Fruit fly (Drosophila melanogaster) whole organism, embryonic: Measurements from ENCODE around the gene CG11726.

Experiments used
- Atf-2 ChIP-seq: fragments of 200-800 bp; sonication (Bioruptor generic); optimal IDR thresholded peaks from 2 replicates; lab custom pipeline; 2016; ENCODE audit warnings: missing biosample characterization, missing genetic modification characterization
- BEAF-32 ChIP-seq: fragments of 200-800 bp; sonication (Bioruptor generic); optimal IDR thresholded peaks from 3 replicates; lab custom pipeline; 2017; ENCODE audit warnings: missing biosample characterization, missing genetic modification characterization, mild to moderate bottlenecking, moderate library complexity, missing genetic modification reagents
- Bteb2 ChIP-seq: fragments of 200-800 bp; sonication (Bioruptor generic); optimal IDR thresholded peaks from 2 replicates; lab custom pipeline; 2016; ENCODE audit warnings: missing biosample characterization, missing genetic modification characterization
- CG10979 ChIP-seq: fragments of 200-800 bp; sonication (Bioruptor generic); optimal IDR thresholded peaks from 2 replicates; lab custom pipeline; 2018; ENCODE audit warnings: missing biosample characterization, mild to moderate bottlenecking, missing genetic modification characterization, moderate library complexity
- CG11723 ChIP-seq: fragments of 200-800 bp; sonication (Bioruptor generic); optimal IDR thresholded peaks from 2 replicates; lab custom pipeline; 2017; ENCODE audit warnings: missing biosample characterization, mild to moderate bottlenecking, missing genetic modification characterization
- CG13624 ChIP-seq: fragments of 200-800 bp; sonication (Bioruptor generic); optimal IDR thresholded peaks from 2 replicates; lab custom pipeline; 2016; ENCODE audit warnings: missing biosample characterization, missing genetic modification characterization
- CG1529 ChIP-seq: fragments of 200-800 bp; sonication (Bioruptor generic); optimal IDR thresholded peaks from 3 replicates; lab custom pipeline; 2018; ENCODE audit warnings: missing biosample characterization, missing genetic modification characterization
- CG16863 ChIP-seq: fragments of 200-800 bp; sonication (Bioruptor generic); optimal IDR thresholded peaks from 3 replicates; lab custom pipeline; 2016; ENCODE audit warnings: missing biosample characterization, missing genetic modification characterization
- CG2199 ChIP-seq: fragments of 200-800 bp; sonication (Bioruptor generic); IDR thresholded peaks from 3 replicates; pipeline ENCODE4 v1.3.6; 2022; ENCODE audit warnings: missing biosample characterization, missing genetic modification characterization
- CG31365 ChIP-seq: fragments of 200-800 bp; sonication (Bioruptor generic); optimal IDR thresholded peaks from 2 replicates; lab custom pipeline; 2018; ENCODE audit warnings: missing biosample characterization, mild to moderate bottlenecking, missing genetic modification characterization
- CG33213 ChIP-seq: fragments of 200-800 bp; sonication (Bioruptor generic); optimal IDR thresholded peaks from 3 replicates; lab custom pipeline; 2016; ENCODE audit warnings: missing biosample characterization, missing genetic modification characterization
- CG4328 ChIP-seq: fragments of 200-800 bp; sonication (Bioruptor generic); optimal IDR thresholded peaks from 3 replicates; lab custom pipeline; 2017; ENCODE audit warnings: missing biosample characterization, missing genetic modification reagents, missing genetic modification characterization
- CG6254 ChIP-seq: fragments of 200-800 bp; sonication (Bioruptor generic); optimal IDR thresholded peaks from 3 replicates; lab custom pipeline; 2017; ENCODE audit warnings: mild to moderate bottlenecking, missing biosample characterization, missing genetic modification reagents, missing genetic modification characterization
- CG7987 ChIP-seq: fragments of 200-800 bp; sonication (Bioruptor generic); optimal IDR thresholded peaks from 2 replicates; lab custom pipeline; 2018; ENCODE audit warnings: missing biosample characterization, mild to moderate bottlenecking, missing genetic modification characterization, moderate library complexity
- CG8944 ChIP-seq: fragments of 200-800 bp; sonication (Bioruptor generic); optimal IDR thresholded peaks from 3 replicates; lab custom pipeline; 2016; ENCODE audit warnings: missing biosample characterization, missing genetic modification characterization
- Doc3 ChIP-seq: fragments of 200-800 bp; sonication (Bioruptor generic); IDR thresholded peaks from 3 replicates; pipeline ENCODE4 v1.3.6; 2022; ENCODE audit warnings: missing biosample characterization, missing genetic modification characterization; ENCODE audit not compliant: partially characterized antibody
- GATAe ChIP-seq: fragments of 200-800 bp; sonication (Bioruptor generic); conservative IDR thresholded peaks from 2 replicates; pipeline ENCODE4 v1.3.6; 2022; ENCODE audit warnings: missing biosample characterization, missing genetic modification characterization
- HLHmδ ChIP-seq: fragments of 200-800 bp; sonication (Bioruptor generic); optimal IDR thresholded peaks from 2 replicates; lab custom pipeline; 2018; ENCODE audit warnings: missing biosample characterization, mild to moderate bottlenecking, missing genetic modification characterization, moderate library complexity
- HmgD ChIP-seq: fragments of 200-800 bp; sonication (Bioruptor generic); optimal IDR thresholded peaks from 3 replicates; lab custom pipeline; 2016; ENCODE audit warnings: missing biosample characterization, missing genetic modification characterization
- Hmx ChIP-seq: fragments of 200-800 bp; sonication (Bioruptor generic); optimal IDR thresholded peaks from 2 replicates; lab custom pipeline; 2016; ENCODE audit warnings: missing biosample characterization, missing genetic modification characterization
- Hr3 ChIP-seq: fragments of 200-800 bp; sonication (Bioruptor generic); optimal IDR thresholded peaks from 3 replicates; lab custom pipeline; 2016; ENCODE audit warnings: missing biosample characterization, missing genetic modification characterization
- Hr78 ChIP-seq, 2 experiments: fragments of 200-800 bp in 1 of 2; fragments of >200 bp in 1 of 2; sonication (Bioruptor generic) in 1 of 2; optimal IDR thresholded peaks; 2 replicates each; lab custom pipeline; 2017 to 2019; ENCODE audit warnings: missing biosample characterization in 2 of 2, missing genetic modification characterization in 2 of 2, mild to moderate bottlenecking in 1 of 2, moderate library complexity in 1 of 2
- Hsf ChIP-seq: fragments of 200-800 bp; sonication (Bioruptor generic); optimal IDR thresholded peaks from 3 replicates; lab custom pipeline; 2016; ENCODE audit warnings: missing biosample characterization, missing genetic modification characterization
- Jarid2 ChIP-seq: fragments of 200-800 bp; sonication (Bioruptor generic); optimal IDR thresholded peaks from 3 replicates; lab custom pipeline; 2017; ENCODE audit warnings: mild to moderate bottlenecking, missing biosample characterization, missing genetic modification reagents, missing genetic modification characterization
- Med ChIP-seq: fragments of 200-800 bp; sonication (Bioruptor generic); peaks from one replicate; lab custom pipeline; 2016; ENCODE audit warnings: missing biosample characterization, missing genetic modification characterization, mild to moderate bottlenecking, inconsistent platforms, moderate library complexity
- Meics ChIP-seq: fragments of 200-800 bp; sonication (Bioruptor generic); optimal IDR thresholded peaks from 2 replicates; lab custom pipeline; 2017; ENCODE audit warnings: missing biosample characterization, mild to moderate bottlenecking, missing genetic modification characterization
- ab ChIP-seq: fragments of 200-800 bp; sonication (Bioruptor generic); optimal IDR thresholded peaks from 2 replicates; lab custom pipeline; 2016; ENCODE audit warnings: missing biosample characterization, missing genetic modification characterization
- aop ChIP-seq: fragments of 200-800 bp; sonication (Bioruptor generic); IDR thresholded peaks from 2 replicates; pipeline ENCODE4 v1.3.6; 2022; ENCODE audit warnings: missing biosample characterization, missing genetic modification characterization
- az2 ChIP-seq: fragments of 200-800 bp; sonication (Bioruptor generic); optimal IDR thresholded peaks from 3 replicates; lab custom pipeline; 2016; ENCODE audit warnings: missing biosample characterization, missing genetic modification characterization
- bab2 ChIP-seq: fragments of 200-800 bp; sonication (Bioruptor generic); optimal IDR thresholded peaks from 2 replicates; lab custom pipeline; 2016; ENCODE audit warnings: missing biosample characterization, missing genetic modification characterization
- br ChIP-seq: fragments of >200 bp; optimal IDR thresholded peaks from 2 replicates; lab custom pipeline; 2017
- caup ChIP-seq: fragments of 200-800 bp; sonication (Bioruptor generic); optimal IDR thresholded peaks from 3 replicates; lab custom pipeline; 2017; ENCODE audit warnings: missing biosample characterization, mild to moderate bottlenecking, missing genetic modification characterization, moderate library complexity; ENCODE audit not compliant: severe bottlenecking
- danr ChIP-seq: fragments of 200-800 bp; sonication (Bioruptor generic); IDR thresholded peaks from 2 replicates; pipeline ENCODE4 v1.3.6; 2022; ENCODE audit warnings: missing biosample characterization, missing genetic modification characterization
- dysf ChIP-seq: fragments of 200-800 bp; sonication (Bioruptor generic); IDR thresholded peaks from 3 replicates; pipeline ENCODE4 v1.3.6; 2022; ENCODE audit warnings: missing biosample characterization, missing genetic modification characterization
- en ChIP-seq: fragments of 200-800 bp; sonication (Bioruptor generic); optimal IDR thresholded peaks from 2 replicates; lab custom pipeline; 2016; ENCODE audit warnings: missing biosample characterization, missing genetic modification characterization
- knrl ChIP-seq: fragments of 200-800 bp; sonication (Bioruptor generic); IDR thresholded peaks from 3 replicates; pipeline ENCODE4 v1.3.6; 2022; ENCODE audit warnings: missing biosample characterization, missing genetic modification characterization; ENCODE audit not compliant: partially characterized antibody
- lov ChIP-seq, 2 experiments: fragments of 200-800 bp in 1 of 2; fragments of >200 bp in 1 of 2; sonication (Bioruptor generic) in 1 of 2; IDR thresholded peaks in 1 of 2; optimal IDR thresholded peaks in 1 of 2; 2 replicates in 1 of 2; 3 replicates in 1 of 2; pipeline versions ENCODE4 v1.3.6 to Lab custom; 2017 to 2022; ENCODE audit warnings: missing biosample characterization in 1 of 2, missing genetic modification characterization in 1 of 2
- nmo ChIP-seq: fragments of 200-800 bp; sonication (Bioruptor generic); optimal IDR thresholded peaks from 2 replicates; lab custom pipeline; 2018; ENCODE audit warnings: missing biosample characterization, mild to moderate bottlenecking, missing genetic modification characterization, moderate library complexity
- nom ChIP-seq: fragments of 200-800 bp; sonication (Bioruptor generic); optimal IDR thresholded peaks from 2 replicates; lab custom pipeline; 2017; ENCODE audit warnings: missing biosample characterization, missing genetic modification characterization, mild to moderate bottlenecking, moderate library complexity, missing genetic modification reagents
- p53 ChIP-seq: fragments of 200-800 bp; sonication (Bioruptor generic); optimal IDR thresholded peaks from 2 replicates; lab custom pipeline; 2016; ENCODE audit warnings: missing biosample characterization, missing genetic modification characterization
- pfk ChIP-seq: fragments of 200-800 bp; sonication (Bioruptor generic); optimal IDR thresholded peaks from 2 replicates; lab custom pipeline; 2018; ENCODE audit warnings: missing biosample characterization, mild to moderate bottlenecking, missing genetic modification characterization, moderate library complexity
- pita ChIP-seq: fragments of 200-800 bp; sonication (Bioruptor generic); optimal IDR thresholded peaks from 2 replicates; lab custom pipeline; 2017; ENCODE audit warnings: missing biosample characterization, mild to moderate bottlenecking, missing genetic modification characterization
- pum ChIP-seq: fragments of 200-800 bp; sonication (Bioruptor generic); optimal IDR thresholded peaks from 2 replicates; lab custom pipeline; 2016; ENCODE audit warnings: missing biosample characterization, missing genetic modification characterization
- stwl ChIP-seq: fragments of 200-800 bp; sonication (Bioruptor generic); optimal IDR thresholded peaks from 3 replicates; lab custom pipeline; 2018; ENCODE audit warnings: missing biosample characterization, mild to moderate bottlenecking, missing genetic modification characterization, moderate library complexity
- tgo ChIP-seq: fragments of 200-800 bp; sonication (Bioruptor generic); IDR thresholded peaks from 3 replicates; pipeline ENCODE4 v1.3.6; 2022; ENCODE audit warnings: missing biosample characterization, missing genetic modification characterization
- tll ChIP-seq, 2 experiments: fragments of 200-800 bp in 1 of 2; fragments of >200 bp in 1 of 2; sonication (Bioruptor generic) in 1 of 2; optimal IDR thresholded peaks; 2 replicates each; lab custom pipeline; 2017 to 2019; ENCODE audit warnings: missing biosample characterization in 2 of 2, missing genetic modification characterization in 2 of 2, mild to moderate bottlenecking in 1 of 2, moderate library complexity in 1 of 2
- unc-4 ChIP-seq: fragments of 200-800 bp; sonication (Bioruptor generic); IDR thresholded peaks from 2 replicates; pipeline ENCODE4 v1.3.6; 2022; ENCODE audit warnings: missing biosample characterization, missing genetic modification characterization; ENCODE audit not compliant: partially characterized antibody
- vnd ChIP-seq: fragments of 200-800 bp; sonication (Bioruptor generic); IDR thresholded peaks from 3 replicates; pipeline ENCODE4 v1.3.6; 2022; ENCODE audit warnings: missing biosample characterization, missing genetic modification characterization; ENCODE audit not compliant: partially characterized antibody

The CG11726 gene

dm6 chr3L:11416495-11417272 lies 22.2 kb downstream of the CG11726 start (continued):
- TF ChIP-seq CG16863: peak; percentile 87
- TF ChIP-seq CG7987: no peak
- peak; percentile 80 for TF ChIP-seq CG1529 (GFP tag; lab: Kevin White, UChicago)
- peak; percentile 80 for TF ChIP-seq Hsf (GFP tag; lab: Kevin White, UChicago)
- no peak for TF ChIP-seq BEAF-32 (GFP tag; lab: Kevin White, UChicago)
- no peak for TF ChIP-seq Hmx (GFP tag; lab: Kevin White, UChicago)
- no peak for TF ChIP-seq Meics (GFP tag; lab: Kevin White, UChicago)
- TF ChIP-seq pita (GFP tag; lab: Kevin White, UChicago): no peak
- TF ChIP-seq pfk (GFP tag; lab: Kevin White, UChicago): no peak
- peak; percentile 82 for TF ChIP-seq en (GFP tag; lab: Kevin White, UChicago)
- TF ChIP-seq lov (optimal IDR thresholded peaks at IDR 0.05; lab: Kevin White, UChicago): no peak
- TF ChIP-seq lov (GFP tag; IDR thresholded peaks at IDR 0.05; lab: Robert Waterston, UW): peak; percentile 93
- TF ChIP-seq danr (GFP tag; lab: Robert Waterston, UW): peak; percentile 89
- TF ChIP-seq CG33213 (GFP tag; lab: Kevin White, UChicago): peak; percentile 86
- TF ChIP-seq tll (GFP tag; optimal IDR thresholded peaks at IDR 0.05; lab: Kevin White, UChicago): no peak
- TF ChIP-seq CG2199 (GFP tag; lab: Robert Waterston, UW): peak; percentile 97
- peak; percentile 85 for TF ChIP-seq CG8944 (GFP tag; lab: Kevin White, UChicago)
- TF ChIP-seq CG11723 (GFP tag; lab: Kevin White, UChicago): peak; percentile 61
- peak; percentile 89 for TF ChIP-seq aop
- TF ChIP-seq CG4328 (GFP tag; lab: Kevin White, UChicago): peak; percentile 38
- TF ChIP-seq CG31365 (tag; lab: Kevin White, UChicago): peak; percentile 62
- no peak for TF ChIP-seq ab (GFP tag; lab: Kevin White, UChicago)
- TF ChIP-seq unc-4: no peak
- TF ChIP-seq Atf-2: peak; percentile 78
- TF ChIP-seq nmo: peak; percentile 88
- TF ChIP-seq CG6254: peak; percentile 76
- TF ChIP-seq pum: peak; percentile 88
- peak; percentile 75 for TF ChIP-seq Hr3 (GFP tag; lab: Kevin White, UChicago)
- peak; percentile 89 for TF ChIP-seq tgo (GFP tag; lab: Robert Waterston, UW)
- TF ChIP-seq nom (GFP tag; lab: Kevin White, UChicago): no peak
- TF ChIP-seq Med (GFP tag; lab: Kevin White, UChicago): peak; percentile 95
- TF ChIP-seq HLHmδ (GFP tag; lab: Kevin White, UChicago): peak; percentile 39
- no peak for TF ChIP-seq vnd
- TF ChIP-seq az2 (GFP tag; lab: Kevin White, UChicago): peak; percentile 81
- TF ChIP-seq Jarid2 (GFP tag; lab: Kevin White, UChicago): peak; percentile 52
- TF ChIP-seq GATAe (GFP tag; lab: Robert Waterston, UW): no peak
- TF ChIP-seq Hr78 (GFP tag; optimal IDR thresholded peaks at IDR 0.05; lab: Kevin White, UChicago): peak in 1 of 2 experiments; percentile 89
- TF ChIP-seq caup: peak; percentile 34
- TF ChIP-seq stwl (tag; lab: Kevin White, UChicago): peak; percentile 16
- TF ChIP-seq p53 (GFP tag; lab: Kevin White, UChicago): peak; percentile 86
- TF ChIP-seq CG13624 (GFP tag; lab: Kevin White, UChicago): peak; percentile 71
- TF ChIP-seq HmgD (GFP tag; lab: Kevin White, UChicago): peak; percentile 28
- TF ChIP-seq dysf: peak; percentile 92
- TF ChIP-seq br: no peak
- peak; percentile 81 for TF ChIP-seq CG10979 (tag; lab: Kevin White, UChicago)
- TF ChIP-seq Bteb2 (GFP tag; lab: Kevin White, UChicago): peak; percentile 12
- no peak for TF ChIP-seq Doc3 (GFP tag; lab: Robert Waterston, UW)
- TF ChIP-seq bab2: peak; percentile 85
- TF ChIP-seq knrl: no peak
